Worm (Caenorhabditis elegans): Measurements from ENCODE around the gene srh-240.

DNA sequence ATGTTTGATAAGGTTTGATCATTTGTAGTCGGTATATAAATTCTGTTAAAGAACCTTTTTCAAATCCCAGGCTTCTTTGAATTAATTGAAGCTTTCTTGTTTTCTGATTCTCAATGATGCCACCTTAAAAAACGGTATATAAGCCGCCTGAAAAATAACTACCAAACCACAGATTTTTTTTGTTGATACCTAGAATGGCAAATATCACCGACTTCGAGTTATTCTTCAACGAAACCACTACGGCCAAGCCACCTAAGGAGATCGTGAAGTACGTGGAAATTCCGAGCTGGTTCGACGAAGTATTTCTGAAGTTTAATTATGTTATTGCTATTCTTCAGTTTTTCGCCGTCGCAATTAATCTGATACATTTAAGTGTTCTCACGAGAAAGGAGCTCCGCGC lies 34.2 kb upstream of the srh-240 start, which contains the start of gene srw-2:
- TF ChIP-seq him-1 (tag; optimal IDR thresholded peaks at IDR 0.05) (no peak), W03F9.2 (tag; optimal IDR thresholded peaks at IDR 0.05) (no peak)
